Fruit fly (Drosophila melanogaster) whole organism, embryonic: ENCODE results near the gene Ostgamma.

Source experiments
- CG11696 ChIP-seq: fragments of 200-800 bp; sonication (Bioruptor generic); IDR thresholded peaks from 2 replicates; pipeline ENCODE4 v1.3.6; 2022; ENCODE audit warnings: missing biosample characterization, missing genetic modification characterization
- CG12155 ChIP-seq: fragments of 200-800 bp; sonication (Bioruptor generic); optimal IDR thresholded peaks from 3 replicates; lab custom pipeline; 2016; ENCODE audit warnings: missing biosample characterization, missing genetic modification characterization
- CG13424 ChIP-seq: fragments of 200-800 bp; sonication (Bioruptor generic); optimal IDR thresholded peaks from 2 replicates; lab custom pipeline; 2019; ENCODE audit warnings: missing biosample characterization, mild to moderate bottlenecking, missing genetic modification characterization, moderate library complexity
- CG14860 ChIP-seq: fragments of 200-800 bp; sonication (Bioruptor generic); IDR thresholded peaks from 3 replicates; pipeline ENCODE4 v1.3.6; 2022; ENCODE audit warnings: missing biosample characterization, missing genetic modification characterization; ENCODE audit not compliant: partially characterized antibody
- CG17361 ChIP-seq: fragments of 200-800 bp; sonication (Bioruptor generic); IDR thresholded peaks from 3 replicates; pipeline ENCODE4 v1.3.6; 2022; ENCODE audit warnings: missing biosample characterization, missing genetic modification characterization
- CG17612 ChIP-seq: fragments of 200-800 bp; sonication (Bioruptor generic); IDR thresholded peaks from 2 replicates; pipeline ENCODE4 v1.3.6; 2022; ENCODE audit warnings: missing biosample characterization, missing genetic modification characterization
- CG17829 ChIP-seq: fragments of 200-800 bp; optimal IDR thresholded peaks from 2 replicates; lab custom pipeline; 2019; ENCODE audit warnings: missing biosample characterization, mild to moderate bottlenecking, missing genetic modification characterization, moderate library complexity
- CG18262 ChIP-seq: fragments of 200-800 bp; optimal IDR thresholded peaks from 3 replicates; lab custom pipeline; 2019; ENCODE audit warnings: missing biosample characterization, mild to moderate bottlenecking, missing genetic modification characterization, moderate library complexity
- CG2116 ChIP-seq: fragments of 200-800 bp; sonication (Bioruptor generic); optimal IDR thresholded peaks from 3 replicates; lab custom pipeline; 2018; ENCODE audit warnings: missing biosample characterization, mild to moderate bottlenecking, missing genetic modification characterization
- CG31365 ChIP-seq: fragments of 200-800 bp; sonication (Bioruptor generic); optimal IDR thresholded peaks from 2 replicates; lab custom pipeline; 2018; ENCODE audit warnings: missing biosample characterization, mild to moderate bottlenecking, missing genetic modification characterization
- CG34224 ChIP-seq: fragments of 200-800 bp; sonication (Bioruptor generic); IDR thresholded peaks from 3 replicates; pipeline ENCODE4 v1.3.6; 2022; ENCODE audit warnings: missing biosample characterization, missing genetic modification characterization; ENCODE audit not compliant: partially characterized antibody
- CG42726 ChIP-seq: fragments of 200-800 bp; sonication (Bioruptor generic); IDR thresholded peaks from 2 replicates; pipeline ENCODE4 v1.3.6; 2022; ENCODE audit warnings: missing biosample characterization, missing genetic modification characterization; ENCODE audit not compliant: partially characterized antibody
- CG4328 ChIP-seq: fragments of 200-800 bp; sonication (Bioruptor generic); optimal IDR thresholded peaks from 3 replicates; lab custom pipeline; 2017; ENCODE audit warnings: missing biosample characterization, missing genetic modification reagents, missing genetic modification characterization
- CG4820 ChIP-seq: fragments of 200-800 bp; sonication (Bioruptor generic); optimal IDR thresholded peaks from 3 replicates; lab custom pipeline; 2016; ENCODE audit warnings: missing biosample characterization, missing genetic modification characterization
- CG5180 ChIP-seq: fragments of 200-800 bp; sonication (Bioruptor generic); optimal IDR thresholded peaks from 3 replicates; lab custom pipeline; 2017; ENCODE audit warnings: missing biosample characterization, missing genetic modification characterization, mild to moderate bottlenecking, moderate library complexity, missing genetic modification reagents
- CG5245 ChIP-seq: fragments of 200-800 bp; sonication (Bioruptor generic); optimal IDR thresholded peaks from 3 replicates; lab custom pipeline; 2016; ENCODE audit warnings: missing biosample characterization, missing genetic modification characterization
- CG7839 ChIP-seq: fragments of 200-800 bp; sonication (Bioruptor generic); optimal IDR thresholded peaks from 3 replicates; lab custom pipeline; 2018; ENCODE audit warnings: missing biosample characterization, mild to moderate bottlenecking, missing genetic modification characterization, moderate library complexity
- CG7987 ChIP-seq: fragments of 200-800 bp; sonication (Bioruptor generic); optimal IDR thresholded peaks from 2 replicates; lab custom pipeline; 2018; ENCODE audit warnings: missing biosample characterization, mild to moderate bottlenecking, missing genetic modification characterization, moderate library complexity
- CG8281 ChIP-seq: fragments of 200-800 bp; sonication (Bioruptor generic); optimal IDR thresholded peaks from 2 replicates; lab custom pipeline; 2018; ENCODE audit warnings: missing biosample characterization, mild to moderate bottlenecking, missing genetic modification characterization, moderate library complexity
- CG8478 ChIP-seq: fragments of >200 bp; optimal IDR thresholded peaks from 2 replicates; lab custom pipeline; 2018
- CG8924 ChIP-seq: fragments of 200-800 bp; optimal IDR thresholded peaks from 3 replicates; lab custom pipeline; 2019; ENCODE audit warnings: missing biosample characterization, mild to moderate bottlenecking, missing genetic modification characterization, moderate library complexity
- CG8944 ChIP-seq: fragments of 200-800 bp; sonication (Bioruptor generic); optimal IDR thresholded peaks from 3 replicates; lab custom pipeline; 2016; ENCODE audit warnings: missing biosample characterization, missing genetic modification characterization
- CG9727 ChIP-seq: fragments of 200-800 bp; sonication (Bioruptor generic); optimal IDR thresholded peaks from 3 replicates; lab custom pipeline; 2017; ENCODE audit warnings: missing biosample characterization, mild to moderate bottlenecking, missing genetic modification characterization
- Camta ChIP-seq: fragments of 200-800 bp; sonication (Bioruptor generic); optimal IDR thresholded peaks from 2 replicates; lab custom pipeline; 2016; ENCODE audit warnings: missing biosample characterization, missing genetic modification characterization
- D ChIP-seq, 2 experiments: fragments of 200-800 bp in 1 of 2; fragments of >200 bp in 1 of 2; sonication (Bioruptor generic) in 1 of 2; optimal IDR thresholded peaks; 2 replicates in 1 of 2; 3 replicates in 1 of 2; lab custom pipeline; 2017; ENCODE audit warnings: mild to moderate bottlenecking in 1 of 2, missing biosample characterization in 1 of 2, missing genetic modification characterization in 1 of 2, missing genetic modification reagents in 1 of 2
- Dek ChIP-seq: fragments of 200-800 bp; sonication (Bioruptor generic); optimal IDR thresholded peaks from 3 replicates; lab custom pipeline; 2019; ENCODE audit warnings: missing biosample characterization, mild to moderate bottlenecking, missing genetic modification characterization, moderate library complexity
- Doc2 ChIP-seq: fragments of 200-800 bp; sonication (Bioruptor generic); IDR thresholded peaks from 2 replicates; pipeline ENCODE4 v1.3.6; 2022; ENCODE audit warnings: missing biosample characterization, missing genetic modification characterization
- ERR ChIP-seq: fragments of 200-800 bp; sonication (Bioruptor generic); optimal IDR thresholded peaks from 2 replicates; lab custom pipeline; 2016; ENCODE audit warnings: missing biosample characterization, missing genetic modification characterization
- Gug ChIP-seq: fragments of 200-800 bp; sonication (Bioruptor generic); IDR thresholded peaks from 4 replicates; pipeline ENCODE4 v1.3.6; 2022; ENCODE audit warnings: missing biosample characterization, missing genetic modification characterization
- HHEX ChIP-seq: fragments of 200-800 bp; sonication (Bioruptor generic); optimal IDR thresholded peaks from 3 replicates; lab custom pipeline; 2017; ENCODE audit warnings: missing biosample characterization, mild to moderate bottlenecking, missing genetic modification characterization, missing genetic modification reagents
- HmgD ChIP-seq: fragments of 200-800 bp; sonication (Bioruptor generic); optimal IDR thresholded peaks from 3 replicates; lab custom pipeline; 2016; ENCODE audit warnings: missing biosample characterization, missing genetic modification characterization
- MTF-1 ChIP-seq: fragments of 200-800 bp; sonication (Bioruptor generic); optimal IDR thresholded peaks from 2 replicates; lab custom pipeline; 2018; ENCODE audit warnings: missing biosample characterization, mild to moderate bottlenecking, missing genetic modification characterization, borderline replicate concordance
- NC2β ChIP-seq: fragments of 200-800 bp; sonication (Bioruptor generic); optimal IDR thresholded peaks from 2 replicates; lab custom pipeline; 2016; ENCODE audit warnings: missing biosample characterization, missing genetic modification characterization
- NfI ChIP-seq: fragments of 200-800 bp; sonication (Bioruptor generic); optimal IDR thresholded peaks from 3 replicates; lab custom pipeline; 2018; ENCODE audit warnings: missing biosample characterization, mild to moderate bottlenecking, missing genetic modification characterization, moderate library complexity
- disco-r ChIP-seq: fragments of 200-800 bp; sonication (Bioruptor generic); optimal IDR thresholded peaks from 2 replicates; lab custom pipeline; 2016; ENCODE audit warnings: missing biosample characterization, missing genetic modification characterization
- esg ChIP-seq: fragments of 200-800 bp; sonication (Bioruptor generic); conservative IDR thresholded peaks from 2 replicates; pipeline ENCODE4 v1.3.6; 2022; ENCODE audit warnings: missing biosample characterization, missing genetic modification characterization
- gt ChIP-seq: fragments of 200-800 bp; sonication (Bioruptor generic); IDR thresholded peaks from 2 replicates; pipeline ENCODE4 v1.3.6; 2022; ENCODE audit warnings: missing biosample characterization, missing genetic modification characterization
- jigr1 ChIP-seq: fragments of 200-800 bp; sonication (Bioruptor generic); IDR thresholded peaks from 3 replicates; pipeline ENCODE4 v1.3.6; 2022; ENCODE audit warnings: missing biosample characterization, missing genetic modification characterization
- kay ChIP-seq: fragments of 200-800 bp; sonication (Bioruptor generic); optimal IDR thresholded peaks from 2 replicates; lab custom pipeline; 2016; ENCODE audit warnings: missing biosample characterization, missing genetic modification characterization
- mam ChIP-seq: fragments of 200-800 bp; sonication (Bioruptor generic); optimal IDR thresholded peaks from 3 replicates; lab custom pipeline; 2016; ENCODE audit warnings: missing biosample characterization, missing genetic modification characterization
- nau ChIP-seq: fragments of 200-800 bp; sonication (Bioruptor generic); optimal IDR thresholded peaks from 3 replicates; lab custom pipeline; 2017; ENCODE audit warnings: missing biosample characterization, mild to moderate bottlenecking, missing genetic modification characterization, missing genetic modification reagents
- nerfin-1 ChIP-seq: fragments of 200-800 bp; sonication (Bioruptor generic); optimal IDR thresholded peaks from 3 replicates; lab custom pipeline; 2019; ENCODE audit warnings: missing biosample characterization, mild to moderate bottlenecking, missing genetic modification characterization, moderate library complexity
- repo ChIP-seq: fragments of 200-800 bp; sonication (Bioruptor generic); optimal IDR thresholded peaks from 2 replicates; lab custom pipeline; 2016; ENCODE audit warnings: missing biosample characterization, missing genetic modification characterization
- scrt ChIP-seq: fragments of 200-800 bp; sonication (Bioruptor generic); optimal IDR thresholded peaks from 2 replicates; lab custom pipeline; 2018; ENCODE audit warnings: missing biosample characterization, mild to moderate bottlenecking, missing genetic modification characterization, moderate library complexity
- sens ChIP-seq: fragments of 200-800 bp; sonication (Bioruptor generic); peaks from one replicate; lab custom pipeline; 2016; ENCODE audit warnings: missing biosample characterization, missing genetic modification characterization
- shn ChIP-seq: fragments of 200-800 bp; sonication (Bioruptor generic); optimal IDR thresholded peaks from 3 replicates; lab custom pipeline; 2016; ENCODE audit warnings: missing biosample characterization, missing genetic modification characterization
- tll ChIP-seq, 2 experiments: fragments of 200-800 bp in 1 of 2; fragments of >200 bp in 1 of 2; sonication (Bioruptor generic) in 1 of 2; optimal IDR thresholded peaks; 2 replicates each; lab custom pipeline; 2017 to 2019; ENCODE audit warnings: missing biosample characterization in 2 of 2, missing genetic modification characterization in 2 of 2, mild to moderate bottlenecking in 1 of 2, moderate library complexity in 1 of 2
- zen2 ChIP-seq: fragments of 200-800 bp; sonication (Bioruptor generic); IDR thresholded peaks from 3 replicates; pipeline ENCODE4 v1.3.6; 2022; ENCODE audit warnings: missing biosample characterization, missing genetic modification characterization; ENCODE audit not compliant: partially characterized antibody
- zfh2 ChIP-seq: fragments of 200-800 bp; sonication (Bioruptor generic); optimal IDR thresholded peaks from 2 replicates; lab custom pipeline; 2016; ENCODE audit warnings: missing biosample characterization, missing genetic modification characterization

The Ostgamma gene

dm6 chr2L:8277561-8278201, 30.3 kb downstream of the Ostgamma start:
- TF ChIP-seq esg (peak; percentile 98), CG8924 (tag; lab: Kevin White, UChicago) (peak; percentile 96), scrt (GFP tag; lab: Kevin White, UChicago) (peak; percentile 92), HmgD (peak; percentile 2), CG17829 (tag; lab: Kevin White, UChicago) (peak; percentile 97), CG34224 (GFP tag; lab: Robert Waterston, UW) (no peak), CG14860 (GFP tag; lab: Robert Waterston, UW) (no peak), sens (GFP tag; lab: Kevin White, UChicago) (peak; percentile 99), CG8944 (GFP tag; lab: Kevin White, UChicago) (peak; percentile 80), CG12155 (GFP tag; lab: Kevin White, UChicago) (peak; percentile 94), nau (GFP tag; lab: Kevin White, UChicago) (peak; percentile 96), D (optimal IDR thresholded peaks at IDR 0.05; lab: Kevin White, UChicago) (no peak), D (GFP tag; optimal IDR thresholded peaks at IDR 0.05; lab: Kevin White, UChicago) (peak; percentile 98), CG18262 (tag; lab: Kevin White, UChicago) (peak; percentile 97), tll (GFP tag; optimal IDR thresholded peaks at IDR 0.05; lab: Kevin White, UChicago) (peak in 1 of 2 experiments; percentile 18), Camta (GFP tag; lab: Kevin White, UChicago) (peak; percentile 95), CG31365 (tag; lab: Kevin White, UChicago) (peak; percentile 73), CG7839 (tag; lab: Kevin White, UChicago) (peak; percentile 98), kay (GFP tag; lab: Kevin White, UChicago) (peak; percentile 97), CG8281 (tag; lab: Kevin White, UChicago) (peak; percentile 88), gt (GFP tag; lab: Robert Waterston, UW) (peak; percentile 97), MTF-1 (GFP tag; lab: Kevin White, UChicago) (peak; percentile 95), repo (GFP tag; lab: Kevin White, UChicago) (peak; percentile 83), NfI (GFP tag; lab: Kevin White, UChicago) (peak; percentile 94), disco-r (peak; percentile 85), NC2β (GFP tag; lab: Kevin White, UChicago) (peak; percentile 94), nerfin-1 (tag; lab: Kevin White, UChicago) (peak; percentile 97), CG5245 (GFP tag; lab: Kevin White, UChicago) (peak; percentile 97), Doc2 (GFP tag; lab: Robert Waterston, UW) (peak; percentile 83), CG17361 (GFP tag; lab: Robert Waterston, UW) (peak; percentile 99), CG7987 (GFP tag; lab: Kevin White, UChicago) (peak; percentile 93), CG8478 (lab: Kevin White, UChicago) (no peak), jigr1 (GFP tag; lab: Robert Waterston, UW) (peak; percentile 95), mam (GFP tag; lab: Kevin White, UChicago) (peak; percentile 87), CG13424 (peak; percentile 99), CG9727 (GFP tag; lab: Kevin White, UChicago) (peak; percentile 99), CG4820 (GFP tag; lab: Kevin White, UChicago) (peak; percentile 98), CG5180 (GFP tag; lab: Kevin White, UChicago) (peak; percentile 91), Dek (peak; percentile 96), zen2 (GFP tag; lab: Robert Waterston, UW) (no peak), CG11696 (GFP tag; lab: Robert Waterston, UW) (peak; percentile 96), Gug (GFP tag; lab: Robert Waterston, UW) (peak; percentile 90), CG2116 (GFP tag; lab: Kevin White, UChicago) (peak; percentile 89), shn (peak; percentile 65), CG42726 (GFP tag; lab: Robert Waterston, UW) (0 out of 2 replicates have a peak, but pooled peaks have one; percentile 16), CG17612 (GFP tag; lab: Robert Waterston, UW) (peak; percentile 93), zfh2 (GFP tag; lab: Kevin White, UChicago) (peak; percentile 67), ERR (peak; percentile 82), CG4328 (GFP tag; lab: Kevin White, UChicago) (peak; percentile 91), HHEX (peak; percentile 96)
